Worm (Caenorhabditis elegans): ENCODE data around the gene C17C3.3.

C17C3.3 gene

DNA sequence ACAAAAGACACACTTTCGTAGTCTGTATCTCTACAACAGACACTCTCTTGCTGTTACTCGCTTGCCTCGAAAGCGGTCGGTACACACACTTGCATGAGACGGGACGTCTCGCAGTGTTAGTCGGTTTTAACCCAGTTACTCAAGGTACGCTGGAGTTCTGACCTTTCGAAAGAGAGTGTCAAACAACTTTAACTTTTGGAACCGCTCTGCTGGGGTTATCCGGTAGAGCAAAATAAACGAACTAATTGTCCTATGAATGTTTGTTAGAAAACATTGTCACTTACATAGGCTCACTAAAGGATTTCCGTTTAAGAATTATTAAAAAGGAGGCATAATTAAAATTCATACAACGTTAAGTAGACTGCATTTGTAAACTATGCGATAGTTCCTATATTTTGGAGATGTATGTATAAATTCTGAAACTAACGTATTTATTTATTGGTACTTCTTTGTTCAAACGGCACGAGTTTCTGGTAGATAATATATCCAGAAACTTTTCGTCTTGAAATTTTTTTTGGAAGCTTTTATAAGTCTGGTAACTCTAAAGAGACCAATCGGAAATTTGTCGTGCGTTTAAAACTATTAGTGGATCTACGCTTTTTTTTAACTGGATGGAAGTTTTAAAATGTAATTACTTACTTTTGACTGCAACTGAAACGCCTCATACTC is 17.9 kb upstream of the C17C3.3 start (continued):
- TF ChIP-seq lin-40 (tag; optimal IDR thresholded peaks at IDR 0.05) = peak; percentile 99
- peak; percentile 92 for TF ChIP-seq rcor-1 (GFP tag; IDR thresholded peaks at IDR 0.05)
- no peak for TF ChIP-seq tbx-9 (tag; optimal IDR thresholded peaks at IDR 0.05; ENCODE audit: borderline replicate concordance)
- no peak for TF ChIP-seq Y53F4B.3 (GFP tag; IDR thresholded peaks at IDR 0.05)
- TF ChIP-seq snpc-4 (GFP tag; optimal IDR thresholded peaks at IDR 0.05) = peak; percentile 98
- peak; percentile 99 to 100 (median 100) for TF ChIP-seq snpc-4 (tag; optimal IDR thresholded peaks at IDR 0.05)
- peak; percentile 91 for TF ChIP-seq mel-28 (tag; optimal IDR thresholded peaks at IDR 0.05; ENCODE audit: borderline replicate concordance)
- TF ChIP-seq tlf-1 (GFP tag; optimal IDR thresholded peaks at IDR 0.05) = peak; percentile 94
- peak; percentile 91 for TF ChIP-seq gei-17 (GFP tag; optimal IDR thresholded peaks at IDR 0.05)
- TF ChIP-seq ceh-27 (GFP tag; optimal IDR thresholded peaks at IDR 0.05) = peak; percentile 98
- peak; percentile 82 for TF ChIP-seq T07F8.4 (tag; optimal IDR thresholded peaks at IDR 0.05)
- peak; percentile 55 for TF ChIP-seq mes-4 (tag; optimal IDR thresholded peaks at IDR 0.05)
- peak; percentile 88 for TF ChIP-seq egl-18 (GFP tag; IDR thresholded peaks at IDR 0.05)
- TF ChIP-seq let-526 (GFP tag; IDR thresholded peaks at IDR 0.05) = peak; percentile 94
- peak; percentile 95 for TF ChIP-seq ceh-79 (tag; optimal IDR thresholded peaks at IDR 0.05)
- TF ChIP-seq lin-26 (GFP tag; IDR thresholded peaks at IDR 0.05) = peak; percentile 91
- TF ChIP-seq ets-4 (GFP tag; optimal IDR thresholded peaks at IDR 0.05) = peak; percentile 89
- peak; percentile 89 for TF ChIP-seq zfh-2 (GFP tag; conservative IDR thresholded peaks at IDR 0.05)
- 0 out of 2 replicates have a peak, but pooled peaks have one; percentile 55 for TF ChIP-seq nfya-2 (GFP tag; IDR thresholded peaks at IDR 0.05)
- peak; percentile 49 for TF ChIP-seq madf-8 (GFP tag; conservative IDR thresholded peaks at IDR 0.05)
- peak; percentile 77; the same call in 1 of the 2 replicates for TF ChIP-seq sea-2 (GFP tag; IDR thresholded peaks at IDR 0.05)
- TF ChIP-seq athp-1 (tag; optimal IDR thresholded peaks at IDR 0.05) = peak; percentile 94
- peak; percentile 54 for TF ChIP-seq nhr-179 (tag; optimal IDR thresholded peaks at IDR 0.05)
- TF ChIP-seq ekl-4 (GFP tag; IDR thresholded peaks at IDR 0.05) = peak; percentile 96
- no peak for TF ChIP-seq nfya-1 (tag; optimal IDR thresholded peaks at IDR 0.05; ENCODE audit: borderline replicate concordance, insufficient read depth)
- TF ChIP-seq let-607 (tag; optimal IDR thresholded peaks at IDR 0.05) = peak; percentile 79 to 91
- TF ChIP-seq lin-35 (GFP tag; optimal IDR thresholded peaks at IDR 0.05) = peak in 2 of 3 experiments; percentile 73 to 91
- peak; percentile 94 for TF ChIP-seq B0035.1 (tag; optimal IDR thresholded peaks at IDR 0.05)
- TF ChIP-seq sptf-2 (GFP tag; optimal IDR thresholded peaks at IDR 0.05) = peak; percentile 10
- TF ChIP-seq atf-7 (tag; optimal IDR thresholded peaks at IDR 0.05) = peak; percentile 98
- TF ChIP-seq cebp-2 (GFP tag; IDR thresholded peaks at IDR 0.05) = peak; percentile 83; the same call in 1 of the 2 replicates
- TF ChIP-seq bed-2 (GFP tag; IDR thresholded peaks at IDR 0.05) = peak; percentile 87
- peak; percentile 98 for TF ChIP-seq B0336.3 (GFP tag; IDR thresholded peaks at IDR 0.05)
- peak; percentile 64 for TF ChIP-seq F33H1.4 (GFP tag; IDR thresholded peaks at IDR 0.05)
- TF ChIP-seq B0261.1 (tag; optimal IDR thresholded peaks at IDR 0.05) = peak; percentile 51
- peak; percentile 83; the same call in 1 of the 2 replicates for TF ChIP-seq aptf-3 (GFP tag; IDR thresholded peaks at IDR 0.05)
- peak; percentile 78 for TF ChIP-seq F57A8.1 (GFP tag; optimal IDR thresholded peaks at IDR 0.05)
- TF ChIP-seq F22D6.2 (tag; optimal IDR thresholded peaks at IDR 0.05) = peak; percentile 84
- peak; percentile 72 for TF ChIP-seq unc-130 (GFP tag; optimal IDR thresholded peaks at IDR 0.05)
- 0 out of 2 replicates have a peak, but pooled peaks have one; percentile 35 for TF ChIP-seq nhr-120 (GFP tag; IDR thresholded peaks at IDR 0.05)
- peak; percentile 95 for TF ChIP-seq K11D2.4 (GFP tag; IDR thresholded peaks at IDR 0.05)
- peak; percentile 93 for TF ChIP-seq hmg-20 (GFP tag; IDR thresholded peaks at IDR 0.05)
- TF ChIP-seq him-1 (tag; optimal IDR thresholded peaks at IDR 0.05) = peak; percentile 85
- TF ChIP-seq ccch-3 (GFP tag; optimal IDR thresholded peaks at IDR 0.05) = peak; percentile 81
- peak; percentile 47 for TF ChIP-seq efl-1 (GFP tag; optimal IDR thresholded peaks at IDR 0.05)
- peak; percentile 89 for TF ChIP-seq nhr-27 (tag; optimal IDR thresholded peaks at IDR 0.05)
